Fruit fly (Drosophila melanogaster) whole organism, embryonic: ENCODE data around the gene CG31275.

ENCODE experiments used
- Antp ChIP-seq: fragments of 200-800 bp; sonication (Bioruptor generic); optimal IDR thresholded peaks from 3 replicates; lab custom pipeline; 2016; ENCODE audit warnings: missing biosample characterization, missing genetic modification characterization
- Blimp-1 ChIP-seq: fragments of 200-800 bp; sonication (Bioruptor generic); optimal IDR thresholded peaks from 3 replicates; lab custom pipeline; 2018; ENCODE audit warnings: missing biosample characterization, missing genetic modification characterization, mild to moderate bottlenecking, moderate library complexity, missing genetic modification reagents
- CG10462 ChIP-seq: fragments of 200-800 bp; sonication (Bioruptor generic); optimal IDR thresholded peaks from 2 replicates; lab custom pipeline; 2016; ENCODE audit warnings: missing biosample characterization, missing genetic modification characterization
- CG11398 ChIP-seq: fragments of 200-800 bp; sonication (Bioruptor generic); optimal IDR thresholded peaks from 2 replicates; lab custom pipeline; 2016; ENCODE audit warnings: missing biosample characterization, missing genetic modification characterization
- CG11560 ChIP-seq: fragments of 200-800 bp; sonication (Bioruptor generic); IDR thresholded peaks from 3 replicates; pipeline ENCODE4 v1.3.6; 2022; ENCODE audit warnings: missing biosample characterization, missing genetic modification characterization
- CG14860 ChIP-seq: fragments of 200-800 bp; sonication (Bioruptor generic); IDR thresholded peaks from 3 replicates; pipeline ENCODE4 v1.3.6; 2022; ENCODE audit warnings: missing biosample characterization, missing genetic modification characterization; ENCODE audit not compliant: partially characterized antibody
- CG14965 ChIP-seq: fragments of 200-800 bp; sonication (Bioruptor generic); optimal IDR thresholded peaks from 2 replicates; lab custom pipeline; 2016; ENCODE audit warnings: missing biosample characterization, missing genetic modification characterization, borderline replicate concordance
- CG1792 ChIP-seq: fragments of 200-800 bp; sonication (Bioruptor generic); optimal IDR thresholded peaks from 2 replicates; lab custom pipeline; 2016; ENCODE audit warnings: missing biosample characterization, missing genetic modification characterization
- CG3065 ChIP-seq: fragments of 200-800 bp; sonication (Bioruptor generic); optimal IDR thresholded peaks from 2 replicates; lab custom pipeline; 2016; ENCODE audit warnings: missing biosample characterization, missing genetic modification characterization
- CG31388 ChIP-seq: fragments of 200-800 bp; sonication (Bioruptor generic); optimal IDR thresholded peaks from 2 replicates; lab custom pipeline; 2016; ENCODE audit warnings: missing biosample characterization, missing genetic modification characterization
- CG6689 ChIP-seq: fragments of 200-800 bp; sonication (Bioruptor generic); IDR thresholded peaks from 2 replicates; pipeline ENCODE4 v1.3.6; 2022; ENCODE audit warnings: missing biosample characterization, missing genetic modification characterization
- CG7271 ChIP-seq: fragments of 200-800 bp; sonication (Bioruptor generic); optimal IDR thresholded peaks from 2 replicates; lab custom pipeline; 2018; ENCODE audit warnings: missing biosample characterization, mild to moderate bottlenecking, missing genetic modification characterization, moderate library complexity
- CG7963 ChIP-seq: fragments of 200-800 bp; sonication (Bioruptor generic); IDR thresholded peaks from 3 replicates; pipeline ENCODE4 v1.3.6; 2022; ENCODE audit warnings: missing biosample characterization, missing genetic modification characterization; ENCODE audit not compliant: partially characterized antibody
- CG8924 ChIP-seq: fragments of 200-800 bp; optimal IDR thresholded peaks from 3 replicates; lab custom pipeline; 2019; ENCODE audit warnings: missing biosample characterization, mild to moderate bottlenecking, missing genetic modification characterization, moderate library complexity
- CG9932 ChIP-seq: fragments of 200-800 bp; sonication (Bioruptor generic); IDR thresholded peaks from 2 replicates; pipeline ENCODE4 v1.3.6; 2022; ENCODE audit warnings: missing biosample characterization, missing genetic modification characterization
- CTCF ChIP-seq: fragments of 200-800 bp; sonication (Bioruptor generic); optimal IDR thresholded peaks from 2 replicates; lab custom pipeline; 2017; ENCODE audit warnings: missing biosample characterization, mild to moderate bottlenecking, missing genetic modification characterization, moderate library complexity
- CkIIα-i1 ChIP-seq: fragments of 200-800 bp; sonication (Bioruptor generic); IDR thresholded peaks from 2 replicates; pipeline ENCODE4 v1.3.6; 2022; ENCODE audit warnings: missing biosample characterization, missing genetic modification characterization
- D19A ChIP-seq: fragments of 200-800 bp; optimal IDR thresholded peaks from 3 replicates; lab custom pipeline; 2019; ENCODE audit warnings: missing biosample characterization, mild to moderate bottlenecking, missing genetic modification characterization, moderate library complexity
- Deaf1 ChIP-seq: fragments of 200-800 bp; optimal IDR thresholded peaks from 3 replicates; lab custom pipeline; 2019; ENCODE audit warnings: missing biosample characterization, mild to moderate bottlenecking, missing genetic modification characterization, moderate library complexity
- Dp ChIP-seq: fragments of 200-800 bp; sonication (Bioruptor generic); optimal IDR thresholded peaks from 2 replicates; lab custom pipeline; 2018; ENCODE audit warnings: missing biosample characterization, mild to moderate bottlenecking, missing genetic modification characterization, moderate library complexity
- E2f2 ChIP-seq: fragments of 200-800 bp; sonication (Bioruptor generic); IDR thresholded peaks from 2 replicates; pipeline ENCODE4 v1.3.6; 2022; ENCODE audit warnings: missing biosample characterization, missing genetic modification characterization
- HLHmδ ChIP-seq: fragments of 200-800 bp; sonication (Bioruptor generic); optimal IDR thresholded peaks from 2 replicates; lab custom pipeline; 2018; ENCODE audit warnings: missing biosample characterization, mild to moderate bottlenecking, missing genetic modification characterization, moderate library complexity
- Hmx ChIP-seq: fragments of 200-800 bp; sonication (Bioruptor generic); optimal IDR thresholded peaks from 2 replicates; lab custom pipeline; 2016; ENCODE audit warnings: missing biosample characterization, missing genetic modification characterization
- Kr ChIP-seq: fragments of 200-800 bp; sonication (Bioruptor generic); optimal IDR thresholded peaks from 2 replicates; lab custom pipeline; 2017; ENCODE audit warnings: missing biosample characterization, mild to moderate bottlenecking, missing genetic modification characterization
- MTF-1 ChIP-seq: fragments of 200-800 bp; sonication (Bioruptor generic); optimal IDR thresholded peaks from 2 replicates; lab custom pipeline; 2018; ENCODE audit warnings: missing biosample characterization, mild to moderate bottlenecking, missing genetic modification characterization, borderline replicate concordance
- Med ChIP-seq: fragments of 200-800 bp; sonication (Bioruptor generic); peaks from one replicate; lab custom pipeline; 2016; ENCODE audit warnings: missing biosample characterization, missing genetic modification characterization, mild to moderate bottlenecking, inconsistent platforms, moderate library complexity
- NFAT ChIP-seq: fragments of 200-800 bp; sonication (Bioruptor generic); IDR thresholded peaks from 2 replicates; pipeline ENCODE4 v1.3.6; 2022; ENCODE audit warnings: missing biosample characterization, missing genetic modification characterization
- Nf-YA ChIP-seq: fragments of 200-800 bp; sonication (Bioruptor generic); IDR thresholded peaks from 2 replicates; pipeline ENCODE4 v1.3.6; 2022; ENCODE audit warnings: missing biosample characterization, missing genetic modification characterization
- Opbp ChIP-seq: fragments of 200-800 bp; sonication (Bioruptor generic); IDR thresholded peaks from 3 replicates; pipeline ENCODE4 v1.3.6; 2022; ENCODE audit warnings: missing biosample characterization, missing genetic modification characterization; ENCODE audit not compliant: partially characterized antibody
- Rfx ChIP-seq: fragments of 200-800 bp; sonication (Bioruptor generic); IDR thresholded peaks from 2 replicates; pipeline ENCODE4 v1.3.6; 2022; ENCODE audit warnings: missing biosample characterization, missing genetic modification characterization
- Xrp1 ChIP-seq: fragments of 200-800 bp; sonication (Bioruptor generic); IDR thresholded peaks from 2 replicates; pipeline ENCODE4 v1.3.6; 2022; ENCODE audit warnings: missing biosample characterization, missing genetic modification characterization
- ash1 ChIP-seq: fragments of 200-800 bp; sonication (Bioruptor generic); optimal IDR thresholded peaks from 2 replicates; lab custom pipeline; 2018; ENCODE audit warnings: missing biosample characterization, mild to moderate bottlenecking, missing genetic modification characterization
- ci ChIP-seq: fragments of 200-800 bp; sonication (Bioruptor generic); IDR thresholded peaks from 3 replicates; pipeline ENCODE4 v1.3.6; 2022; ENCODE audit warnings: missing biosample characterization, missing genetic modification characterization
- dati ChIP-seq: fragments of 200-800 bp; sonication (Bioruptor generic); IDR thresholded peaks from 2 replicates; pipeline ENCODE4 v1.3.6; 2022; ENCODE audit warnings: missing biosample characterization, missing genetic modification characterization
- dpn ChIP-seq, 2 experiments: fragments of 200-800 bp; sonication (Bioruptor generic); optimal IDR thresholded peaks; 3 replicates each; lab custom pipeline; 2016; ENCODE audit warnings: missing biosample characterization in 2 of 2, missing genetic modification characterization in 2 of 2
- dysf ChIP-seq: fragments of 200-800 bp; sonication (Bioruptor generic); IDR thresholded peaks from 3 replicates; pipeline ENCODE4 v1.3.6; 2022; ENCODE audit warnings: missing biosample characterization, missing genetic modification characterization
- emc ChIP-seq: fragments of 200-800 bp; sonication (Bioruptor generic); optimal IDR thresholded peaks from 2 replicates; lab custom pipeline; 2016; ENCODE audit warnings: missing biosample characterization, missing genetic modification characterization
- en ChIP-seq: fragments of 200-800 bp; sonication (Bioruptor generic); optimal IDR thresholded peaks from 2 replicates; lab custom pipeline; 2016; ENCODE audit warnings: missing biosample characterization, missing genetic modification characterization
- fd96Cb ChIP-seq: fragments of 200-800 bp; sonication (Bioruptor generic); optimal IDR thresholded peaks from 2 replicates; lab custom pipeline; 2018; ENCODE audit warnings: missing biosample characterization, mild to moderate bottlenecking, missing genetic modification characterization, moderate library complexity
- gce ChIP-seq: fragments of 200-800 bp; sonication (Bioruptor generic); IDR thresholded peaks from 3 replicates; pipeline ENCODE4 v1.3.6; 2022; ENCODE audit warnings: missing biosample characterization, missing genetic modification characterization
- jumu ChIP-seq: fragments of 200-800 bp; sonication (Bioruptor generic); optimal IDR thresholded peaks from 3 replicates; lab custom pipeline; 2016; ENCODE audit warnings: missing biosample characterization, missing genetic modification characterization
- mam ChIP-seq: fragments of 200-800 bp; sonication (Bioruptor generic); optimal IDR thresholded peaks from 3 replicates; lab custom pipeline; 2016; ENCODE audit warnings: missing biosample characterization, missing genetic modification characterization
- nmo ChIP-seq: fragments of 200-800 bp; sonication (Bioruptor generic); optimal IDR thresholded peaks from 2 replicates; lab custom pipeline; 2018; ENCODE audit warnings: missing biosample characterization, mild to moderate bottlenecking, missing genetic modification characterization, moderate library complexity
- onecut ChIP-seq: fragments of 200-800 bp; sonication (Bioruptor generic); IDR thresholded peaks from 2 replicates; pipeline ENCODE4 v1.3.6; 2022; ENCODE audit warnings: missing biosample characterization, missing genetic modification characterization
- pfk ChIP-seq: fragments of 200-800 bp; sonication (Bioruptor generic); optimal IDR thresholded peaks from 2 replicates; lab custom pipeline; 2018; ENCODE audit warnings: missing biosample characterization, mild to moderate bottlenecking, missing genetic modification characterization, moderate library complexity
- ranshi ChIP-seq: fragments of 200-800 bp; sonication (Bioruptor generic); IDR thresholded peaks from 2 replicates; pipeline ENCODE4 v1.3.6; 2022; ENCODE audit warnings: missing biosample characterization, missing genetic modification characterization
- rib ChIP-seq: fragments of 200-800 bp; sonication (Bioruptor generic); IDR thresholded peaks from 2 replicates; pipeline ENCODE4 v1.3.6; 2022; ENCODE audit warnings: missing biosample characterization, missing genetic modification characterization
- salm ChIP-seq: fragments of 200-800 bp; sonication (Bioruptor generic); optimal IDR thresholded peaks from 2 replicates; lab custom pipeline; 2018; ENCODE audit warnings: missing biosample characterization, mild to moderate bottlenecking, missing genetic modification characterization
- sug ChIP-seq: fragments of 200-800 bp; optimal IDR thresholded peaks from 2 replicates; lab custom pipeline; 2019; ENCODE audit warnings: missing biosample characterization, mild to moderate bottlenecking, missing genetic modification characterization, moderate library complexity
- usp ChIP-seq: fragments of >200 bp; optimal IDR thresholded peaks from 2 replicates; lab custom pipeline; 2017; ENCODE audit warnings: missing biosample characterization, missing genetic modification characterization
- zf30C ChIP-seq: fragments of 200-800 bp; sonication (Bioruptor generic); optimal IDR thresholded peaks from 3 replicates; lab custom pipeline; 2018; ENCODE audit warnings: missing biosample characterization, mild to moderate bottlenecking, missing genetic modification characterization

CG31275 gene

DNA sequence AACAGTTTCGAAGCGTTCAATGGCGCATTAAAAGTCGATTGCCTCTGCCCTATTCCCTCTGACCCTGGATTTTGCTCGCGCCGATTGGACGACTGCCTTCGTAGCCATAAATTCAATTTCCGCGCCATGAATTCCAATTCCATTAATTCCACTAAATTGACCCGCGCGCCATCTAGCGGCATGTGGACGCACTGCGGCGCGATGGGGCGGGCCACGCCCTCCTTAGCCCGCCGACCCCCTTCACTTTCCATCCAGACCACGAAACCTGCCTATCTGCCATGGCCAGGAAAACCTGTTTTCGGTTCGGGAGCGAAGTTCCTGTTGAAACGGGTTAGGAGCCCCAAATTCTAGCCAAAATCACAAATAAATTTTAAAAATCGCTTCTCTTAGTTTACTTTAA is 31.3 kb upstream of the CG31275 start (continued):
- TF ChIP-seq dati (no peak), onecut (GFP tag; lab: Robert Waterston, UW) (0 out of 2 replicates have a peak, but pooled peaks have one; percentile 11), nmo (GFP tag; lab: Kevin White, UChicago) (no peak), NFAT (0 out of 2 replicates have a peak, but pooled peaks have one; percentile 27), E2f2 (peak; percentile 75), Antp (GFP tag; lab: Kevin White, UChicago) (no peak), CG10462 (GFP tag; lab: Kevin White, UChicago) (no peak), Rfx (GFP tag; lab: Robert Waterston, UW) (peak; percentile 19; the same call in 1 of the 2 replicates), mam (GFP tag; lab: Kevin White, UChicago) (no peak), Blimp-1 (GFP tag; lab: Kevin White, UChicago) (peak; percentile 55), gce (GFP tag; lab: Robert Waterston, UW) (no peak), CG14965 (GFP tag; lab: Kevin White, UChicago) (peak; percentile 83), Xrp1 (GFP tag; lab: Robert Waterston, UW) (0 out of 2 replicates have a peak, but pooled peaks have one; percentile 14), CG1792 (GFP tag; lab: Kevin White, UChicago) (no peak), dpn (GFP tag; optimal IDR thresholded peaks at IDR 0.05; lab: Kevin White, UChicago) (no peak), fd96Cb (tag; lab: Kevin White, UChicago) (no peak), Deaf1 (tag; lab: Kevin White, UChicago) (no peak), Nf-YA (0 out of 2 replicates have a peak, but pooled peaks have one; percentile 19), Opbp (0 out of 3 replicates have a peak, but pooled peaks have one; percentile 17), rib (GFP tag; lab: Robert Waterston, UW) (no peak), dysf (GFP tag; lab: Robert Waterston, UW) (no peak), ranshi (GFP tag; lab: Robert Waterston, UW) (no peak), CG11560 (tag; lab: Robert Waterston, UW) (0 out of 3 replicates have a peak, but pooled peaks have one; percentile 11), jumu (GFP tag; lab: Kevin White, UChicago) (no peak), D19A (tag; lab: Kevin White, UChicago) (peak; percentile 5), CG8924 (tag; lab: Kevin White, UChicago) (no peak), CG7271 (tag; lab: Kevin White, UChicago) (no peak), pfk (peak; percentile 85), sug (tag; lab: Kevin White, UChicago) (no peak), Hmx (no peak), CkIIα-i1 (GFP tag; lab: Robert Waterston, UW) (peak; percentile 20; the same call in 1 of the 2 replicates), CG6689 (GFP tag; lab: Robert Waterston, UW) (0 out of 2 replicates have a peak, but pooled peaks have one; percentile 21), ci (GFP tag; lab: Robert Waterston, UW) (peak; percentile 57; the same call in 2 of the 3 replicates), ash1 (GFP tag; lab: Kevin White, UChicago) (peak; percentile 10), Kr (GFP tag; lab: Kevin White, UChicago) (no peak), CG7963 (GFP tag; lab: Robert Waterston, UW) (no peak), zf30C (no peak), CG31388 (GFP tag; lab: Kevin White, UChicago) (no peak), MTF-1 (GFP tag; lab: Kevin White, UChicago) (no peak), HLHmδ (GFP tag; lab: Kevin White, UChicago) (peak; percentile 60), CG11398 (GFP tag; lab: Kevin White, UChicago) (no peak), CG9932 (GFP tag; lab: Robert Waterston, UW) (0 out of 2 replicates have a peak, but pooled peaks have one; percentile 5), CG14860 (GFP tag; lab: Robert Waterston, UW) (0 out of 3 replicates have a peak, but pooled peaks have one; percentile 37), salm (tag; lab: Kevin White, UChicago) (no peak), en (GFP tag; lab: Kevin White, UChicago) (no peak), usp (GFP tag; lab: Kevin White, UChicago) (no peak), emc (GFP tag; lab: Kevin White, UChicago) (no peak), Med (GFP tag; lab: Kevin White, UChicago) (peak; percentile 56), CG3065 (GFP tag; lab: Kevin White, UChicago) (peak; percentile 94), Dp (GFP tag; lab: Kevin White, UChicago) (peak; percentile 57), CTCF (GFP tag; lab: Kevin White, UChicago) (peak; percentile 91)
